Worm (Caenorhabditis elegans): ENCODE results near the gene C27D9.1.

The C27D9.1 gene

ce11 chrII:4767612-4768011 is 14.4 kb downstream of the C27D9.1 start:
- TF ChIP-seq tra-4 (tag; optimal IDR thresholded peaks at IDR 0.05) (no peak), hmg-4 (GFP tag; optimal IDR thresholded peaks at IDR 0.05) (no peak), F13C5.2 (tag; optimal IDR thresholded peaks at IDR 0.05) (no peak), ets-7 (tag; optimal IDR thresholded peaks at IDR 0.05) (no peak), pes-1 (GFP tag; IDR thresholded peaks at IDR 0.05) (no peak), tbx-11 (GFP tag; IDR thresholded peaks at IDR 0.05) (no peak)

DNA sequence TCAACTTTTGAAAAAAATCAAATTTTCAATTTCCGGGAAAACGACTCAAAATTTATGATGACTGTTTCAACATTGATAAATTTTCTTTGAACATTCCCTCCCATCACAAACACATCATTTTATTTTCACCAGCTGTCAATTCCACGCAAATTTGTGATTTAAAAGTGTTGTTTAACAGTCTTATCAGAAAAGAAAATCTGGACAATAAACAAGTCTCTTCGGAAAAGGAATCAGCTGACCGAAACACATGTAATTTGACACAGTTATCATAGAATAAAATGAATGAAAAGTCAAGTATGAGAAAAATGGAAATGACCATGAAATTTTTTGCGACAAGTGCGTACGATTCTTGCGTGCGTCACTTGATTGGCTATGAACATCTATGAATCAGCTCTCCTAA is 15.9 kb downstream of the C27D9.1 start:
- no peak for TF ChIP-seq aly-1 (tag; optimal IDR thresholded peaks at IDR 0.05)
- TF ChIP-seq tbx-37 (GFP tag; conservative IDR thresholded peaks at IDR 0.05), result no peak
- no peak for TF ChIP-seq ets-7 (tag; optimal IDR thresholded peaks at IDR 0.05)
- no peak for TF ChIP-seq ceh-13 (GFP tag; optimal IDR thresholded peaks at IDR 0.05)
- TF ChIP-seq scrt-1 (GFP tag; IDR thresholded peaks at IDR 0.05), result no peak
- TF ChIP-seq flt-1 (GFP tag; IDR thresholded peaks at IDR 0.05), result no peak
- TF ChIP-seq hnd-1 (tag; optimal IDR thresholded peaks at IDR 0.05), result no peak
- TF ChIP-seq tra-4 (tag; optimal IDR thresholded peaks at IDR 0.05), result no peak
- TF ChIP-seq sea-1 (GFP tag; conservative IDR thresholded peaks at IDR 0.05), result no peak
- TF ChIP-seq ceh-36 (tag; optimal IDR thresholded peaks at IDR 0.05), result no peak
- no peak for TF ChIP-seq hmbx-1 (tag; optimal IDR thresholded peaks at IDR 0.05)
- no peak for TF ChIP-seq hmg-4 (GFP tag; optimal IDR thresholded peaks at IDR 0.05)

ce11 chrII:4769886-4770285 is 16.7 kb downstream of the C27D9.1 start:
- no peak for TF ChIP-seq scrt-1 (GFP tag; IDR thresholded peaks at IDR 0.05)
- TF ChIP-seq flt-1 (GFP tag; IDR thresholded peaks at IDR 0.05), result no peak
- TF ChIP-seq ceh-13 (GFP tag; optimal IDR thresholded peaks at IDR 0.05), result no peak
- TF ChIP-seq aly-1 (tag; optimal IDR thresholded peaks at IDR 0.05), result no peak
- no peak for TF ChIP-seq ets-7 (tag; optimal IDR thresholded peaks at IDR 0.05)
- TF ChIP-seq sea-1 (GFP tag; conservative IDR thresholded peaks at IDR 0.05), result no peak
- TF ChIP-seq tra-4 (tag; optimal IDR thresholded peaks at IDR 0.05), result no peak
- no peak for TF ChIP-seq hnd-1 (tag; optimal IDR thresholded peaks at IDR 0.05)
- TF ChIP-seq pes-1 (GFP tag; IDR thresholded peaks at IDR 0.05), result no peak
- TF ChIP-seq F13C5.2 (tag; optimal IDR thresholded peaks at IDR 0.05), result no peak
- TF ChIP-seq B0310.2 (tag; optimal IDR thresholded peaks at IDR 0.05), result no peak
- TF ChIP-seq tbx-37 (GFP tag; conservative IDR thresholded peaks at IDR 0.05), result no peak
- TF ChIP-seq tbx-11 (GFP tag; IDR thresholded peaks at IDR 0.05), result no peak
- TF ChIP-seq ceh-36 (tag; optimal IDR thresholded peaks at IDR 0.05), result no peak
- no peak for TF ChIP-seq hmg-4 (GFP tag; optimal IDR thresholded peaks at IDR 0.05)
- TF ChIP-seq ama-1 (optimal IDR thresholded peaks at IDR 0.05), result no peak
- no peak for TF ChIP-seq hmbx-1 (tag; optimal IDR thresholded peaks at IDR 0.05)

DNA sequence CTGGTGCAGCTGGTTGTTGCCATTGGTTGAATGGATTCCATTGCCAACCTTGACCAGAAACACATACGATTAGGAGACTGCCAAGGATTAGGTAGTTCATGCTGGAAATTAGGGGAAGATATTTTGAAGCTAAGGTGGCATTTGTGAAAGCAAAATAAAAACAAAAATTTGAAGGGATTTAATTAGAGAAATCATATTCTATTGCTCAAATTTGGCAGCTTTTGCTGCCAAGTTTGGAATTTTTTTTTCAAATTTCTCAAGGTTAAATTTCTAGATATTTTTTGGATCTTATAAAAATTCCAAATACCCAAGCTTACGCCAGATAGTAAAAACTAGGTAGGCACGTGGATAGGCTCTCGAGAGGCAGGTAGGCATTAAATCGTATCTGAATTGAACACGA is 18.1 kb downstream of the C27D9.1 start, which contains the start of gene F26G1.5:
Gene F26G1.5 (minus strand): TSS at position 101 of the 400 bp plus-strand sequence.
- no peak for TF ChIP-seq hmbx-1 (tag; optimal IDR thresholded peaks at IDR 0.05)
- TF ChIP-seq scrt-1 (GFP tag; IDR thresholded peaks at IDR 0.05), result no peak
- no peak for TF ChIP-seq ceh-36 (tag; optimal IDR thresholded peaks at IDR 0.05)
- no peak for TF ChIP-seq ceh-13 (GFP tag; optimal IDR thresholded peaks at IDR 0.05)
- no peak for TF ChIP-seq sea-1 (GFP tag; conservative IDR thresholded peaks at IDR 0.05)
- no peak for TF ChIP-seq tbx-37 (GFP tag; conservative IDR thresholded peaks at IDR 0.05)
- no peak for TF ChIP-seq flt-1 (GFP tag; IDR thresholded peaks at IDR 0.05)
- no peak for TF ChIP-seq tra-4 (tag; optimal IDR thresholded peaks at IDR 0.05)
- no peak for TF ChIP-seq aly-1 (tag; optimal IDR thresholded peaks at IDR 0.05)

DNA sequence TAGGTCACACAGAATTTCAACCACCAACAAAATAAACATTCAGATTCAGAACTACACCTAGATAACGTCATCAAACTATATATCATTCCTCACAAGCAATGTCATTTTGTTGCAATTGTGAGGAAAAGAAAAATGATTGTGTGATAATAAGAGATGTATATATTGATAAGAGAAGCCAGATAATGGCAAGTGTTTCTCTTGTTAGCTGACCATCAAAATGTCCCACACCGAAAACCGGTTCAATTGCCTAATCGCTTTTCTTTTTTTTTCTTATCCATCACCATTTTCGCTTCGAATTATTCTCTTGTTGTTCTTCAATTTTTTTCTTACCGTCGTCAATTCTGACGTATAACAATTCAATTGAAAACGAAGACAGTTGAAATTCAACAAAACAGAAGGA is 19.2 kb downstream of the C27D9.1 start:
- TF ChIP-seq scrt-1 (GFP tag; IDR thresholded peaks at IDR 0.05) (no peak), tbx-37 (GFP tag; conservative IDR thresholded peaks at IDR 0.05) (no peak), tra-4 (tag; optimal IDR thresholded peaks at IDR 0.05) (no peak), hmbx-1 (tag; optimal IDR thresholded peaks at IDR 0.05) (no peak), tbx-11 (GFP tag; IDR thresholded peaks at IDR 0.05) (no peak), pes-1 (GFP tag; IDR thresholded peaks at IDR 0.05) (no peak), sea-1 (GFP tag; conservative IDR thresholded peaks at IDR 0.05) (no peak), hmg-4 (GFP tag; optimal IDR thresholded peaks at IDR 0.05) (no peak), flt-1 (GFP tag; IDR thresholded peaks at IDR 0.05) (no peak), B0310.2 (tag; optimal IDR thresholded peaks at IDR 0.05) (no peak), hnd-1 (tag; optimal IDR thresholded peaks at IDR 0.05) (no peak), ama-1 (optimal IDR thresholded peaks at IDR 0.05) (no peak), F13C5.2 (tag; optimal IDR thresholded peaks at IDR 0.05) (no peak)

DNA sequence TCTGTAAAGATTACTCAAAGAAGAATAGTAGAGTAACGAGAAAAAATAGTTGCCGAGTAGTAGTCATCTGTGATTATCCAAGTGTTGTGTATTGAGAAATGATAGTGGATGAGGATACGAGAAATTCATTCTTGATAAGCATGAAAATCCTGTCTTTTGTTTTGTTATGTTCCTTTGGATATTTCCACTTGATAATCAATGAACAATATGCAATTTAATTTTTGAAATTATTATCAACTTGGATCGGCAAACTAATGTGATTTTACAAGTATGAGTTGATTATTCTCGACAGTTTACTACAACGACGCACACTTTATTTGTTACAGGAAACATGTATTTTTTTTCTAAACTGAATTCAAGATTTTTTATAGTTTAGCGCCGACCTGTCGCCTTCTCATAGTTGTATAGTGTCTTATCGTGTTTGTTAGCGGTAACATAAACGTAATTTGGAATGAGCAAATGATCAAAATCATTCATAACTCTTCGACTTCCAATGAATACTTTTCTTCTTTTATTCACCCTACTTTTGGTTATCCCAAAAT is 20.7 kb downstream of the C27D9.1 start, which contains the start of the genes F26G1.9 and F26G1.10:
Gene F26G1.9 (minus strand): TSS at position 101 of the 542 bp plus-strand sequence.
Gene F26G1.10 (plus strand): TSS at position 492 of the 542 bp plus-strand sequence.
- TF ChIP-seq scrt-1 (GFP tag; IDR thresholded peaks at IDR 0.05), result no peak

ce11 chrII:4775802-4776201 is 22.6 kb downstream of the C27D9.1 start:
- TF ChIP-seq aly-1 (tag; optimal IDR thresholded peaks at IDR 0.05) (no peak), hmg-4 (GFP tag; optimal IDR thresholded peaks at IDR 0.05) (no peak), F13C5.2 (tag; optimal IDR thresholded peaks at IDR 0.05) (no peak), flt-1 (GFP tag; IDR thresholded peaks at IDR 0.05) (no peak), ets-7 (tag; optimal IDR thresholded peaks at IDR 0.05) (no peak), B0310.2 (tag; optimal IDR thresholded peaks at IDR 0.05) (no peak), ama-1 (optimal IDR thresholded peaks at IDR 0.05) (no peak)

- TF ChIP-seq hmbx-1 (tag; optimal IDR thresholded peaks at IDR 0.05), result no peak
- no peak for TF ChIP-seq B0310.2 (tag; optimal IDR thresholded peaks at IDR 0.05)
- no peak for TF ChIP-seq hnd-1 (tag; optimal IDR thresholded peaks at IDR 0.05)
- TF ChIP-seq tbx-37 (GFP tag; conservative IDR thresholded peaks at IDR 0.05), result no peak
- TF ChIP-seq flt-1 (GFP tag; IDR thresholded peaks at IDR 0.05), result no peak
- no peak for TF ChIP-seq aly-1 (tag; optimal IDR thresholded peaks at IDR 0.05)
- no peak for TF ChIP-seq hmg-4 (GFP tag; optimal IDR thresholded peaks at IDR 0.05)
- no peak for TF ChIP-seq tbx-11 (GFP tag; IDR thresholded peaks at IDR 0.05)
- no peak for TF ChIP-seq F13C5.2 (tag; optimal IDR thresholded peaks at IDR 0.05)
- no peak for TF ChIP-seq ets-7 (tag; optimal IDR thresholded peaks at IDR 0.05)
- no peak for TF ChIP-seq scrt-1 (GFP tag; IDR thresholded peaks at IDR 0.05)
- TF ChIP-seq tra-4 (tag; optimal IDR thresholded peaks at IDR 0.05), result no peak
- no peak for TF ChIP-seq ceh-36 (tag; optimal IDR thresholded peaks at IDR 0.05)
- TF ChIP-seq ceh-13 (GFP tag; optimal IDR thresholded peaks at IDR 0.05), result no peak
These were observed 23.7 kb downstream of the C27D9.1 start, which contains the start of gene F26G1.11 for ce11 chrII:4776933-4777332. TSS of gene F26G1.11 (plus strand) at chrII:4777137.
